Fruit fly (Drosophila melanogaster) whole organism, wandering third instar larva: ENCODE results near the gene CG1074.

Experiments
- Abd-B ChIP-seq: fragments of >200 bp; optimal IDR thresholded peaks from 2 replicates; lab custom pipeline; 2017; ENCODE audit warnings: missing biosample characterization, missing genetic modification characterization
- CG32264 ChIP-seq: fragments of 200-800 bp; sonication (Bioruptor generic); optimal IDR thresholded peaks from 2 replicates; lab custom pipeline; 2016; ENCODE audit warnings: missing biosample characterization, missing genetic modification characterization
- CG9705 ChIP-seq: fragments of 200-800 bp; sonication (Bioruptor generic); optimal IDR thresholded peaks from 2 replicates; lab custom pipeline; 2018; ENCODE audit warnings: missing biosample characterization, mild to moderate bottlenecking, missing genetic modification characterization
- Dfd ChIP-seq: fragments of >200 bp; optimal IDR thresholded peaks from 2 replicates; lab custom pipeline; 2017; ENCODE audit warnings: missing biosample characterization, missing genetic modification characterization
- Dif ChIP-seq: fragments of 200-275, 200-300 bp; sonication (Bioruptor generic); optimal IDR thresholded peaks from 2 replicates; lab custom pipeline; 2018; ENCODE audit warnings: missing biosample characterization, missing genetic modification characterization; ENCODE audit not compliant: partially characterized antibody
- Hr78 ChIP-seq: fragments of >200 bp; optimal IDR thresholded peaks from 2 replicates; lab custom pipeline; 2017; ENCODE audit warnings: missing biosample characterization, missing genetic modification characterization
- Jra ChIP-seq: sonication (Bioruptor generic); optimal IDR thresholded peaks from 2 replicates; lab custom pipeline; 2016; ENCODE audit warnings: missing biosample characterization, missing genetic modification characterization
- Mio ChIP-seq: sonication (Bioruptor generic); optimal IDR thresholded peaks from 2 replicates; lab custom pipeline; 2016; ENCODE audit warnings: missing biosample characterization, missing genetic modification characterization
- Myc ChIP-seq: fragments of >200 bp; optimal IDR thresholded peaks from 2 replicates; lab custom pipeline; 2017
- Rel ChIP-seq, 2 experiments: fragments of 200-800 bp; sonication (Bioruptor generic) in 1 of 2; optimal IDR thresholded peaks; 2 replicates in 1 of 2; 3 replicates in 1 of 2; lab custom pipeline; 2016 to 2019; ENCODE audit warnings: mild to moderate bottlenecking in 2 of 2, missing biosample characterization in 2 of 2, missing genetic modification characterization in 2 of 2, moderate library complexity in 1 of 2
- br ChIP-seq: fragments of 200-800 bp; sonication (Bioruptor generic); optimal IDR thresholded peaks from 2 replicates; lab custom pipeline; 2016; ENCODE audit warnings: missing biosample characterization, missing genetic modification characterization
- dl ChIP-seq, 2 experiments: fragments of 175-275, 200-275 bp in 1 of 2; fragments of 200-275 bp in 1 of 2; sonication (Bioruptor generic); optimal IDR thresholded peaks; lab custom pipeline; 2018; ENCODE audit warnings: mild to moderate bottlenecking in 2 of 2, missing biosample characterization in 2 of 2, missing genetic modification characterization in 2 of 2, moderate library complexity in 2 of 2; ENCODE audit not compliant: partially characterized antibody in 2 of 2, insufficient read depth in 1 of 2
- dmrt93B ChIP-seq: fragments of 200-800 bp; sonication (Bioruptor generic); optimal IDR thresholded peaks from 2 replicates; lab custom pipeline; 2018; ENCODE audit warnings: missing biosample characterization, mild to moderate bottlenecking, missing genetic modification characterization
- foxo ChIP-seq, 2 experiments: fragments of 200-800 bp; sonication (Bioruptor generic); optimal IDR thresholded peaks; 2 replicates in 1 of 2; 3 replicates in 1 of 2; lab custom pipeline; 2016 to 2017; ENCODE audit warnings: missing biosample characterization in 2 of 2, missing genetic modification characterization in 2 of 2
- fru ChIP-seq: fragments of 200-800 bp; sonication (Bioruptor generic); optimal IDR thresholded peaks from 3 replicates; lab custom pipeline; 2016; ENCODE audit warnings: missing biosample characterization, mild to moderate bottlenecking, missing genetic modification characterization
- jim ChIP-seq: fragments of 175-275, 200-325 bp; sonication (Bioruptor generic); optimal IDR thresholded peaks from 2 replicates; lab custom pipeline; 2016; ENCODE audit warnings: missing biosample characterization, mild to moderate bottlenecking, missing genetic modification characterization
- rgr ChIP-seq: fragments of 200-800 bp; sonication (Bioruptor generic); optimal IDR thresholded peaks from 3 replicates; lab custom pipeline; 2016; ENCODE audit warnings: missing biosample characterization, mild to moderate bottlenecking, missing genetic modification characterization
- sage ChIP-seq: fragments of 200-800 bp; sonication (Bioruptor generic); optimal IDR thresholded peaks from 2 replicates; lab custom pipeline; 2016; ENCODE audit warnings: missing biosample characterization, mild to moderate bottlenecking, missing genetic modification characterization
- usp ChIP-seq: fragments of >200 bp; optimal IDR thresholded peaks from 2 replicates; lab custom pipeline; 2017; ENCODE audit warnings: missing biosample characterization, missing genetic modification characterization

CG1074 gene

dm6 chr3R:4484999-4485398 is 51.2 kb downstream of the CG1074 start, which contains the start of gene Fip1:
Gene Fip1, plus strand, starts transcription at chr3R:4485008.
- no peak for TF ChIP-seq dmrt93B
- no peak for TF ChIP-seq CG32264 (GFP tag; lab: Kevin White, UChicago)
- no peak for TF ChIP-seq Rel (GFP tag; optimal IDR thresholded peaks at IDR 0.05; lab: Kevin White, UChicago)
- TF ChIP-seq Rel (tag; optimal IDR thresholded peaks at IDR 0.05; lab: Kevin White, UChicago) = no peak
- TF ChIP-seq Dfd (GFP tag; lab: Kevin White, UChicago) = no peak
- no peak for TF ChIP-seq CG9705 (GFP tag; lab: Kevin White, UChicago)
- no peak for TF ChIP-seq br (GFP tag; lab: Kevin White, UChicago)
- TF ChIP-seq dl (GFP tag; optimal IDR thresholded peaks at IDR 0.05; lab: Kevin White, UChicago; ENCODE audit: insufficient read depth in 1 of 2, partially characterized antibody in 2 of 2) = no peak
- TF ChIP-seq foxo (GFP tag; optimal IDR thresholded peaks at IDR 0.05; lab: Kevin White, UChicago) = no peak
- no peak for TF ChIP-seq fru (GFP tag; lab: Kevin White, UChicago)
- no peak for TF ChIP-seq usp (GFP tag; lab: Kevin White, UChicago)
- no peak for TF ChIP-seq Myc
- no peak for TF ChIP-seq Abd-B (GFP tag; lab: Kevin White, UChicago)
- TF ChIP-seq jim (GFP tag; lab: Kevin White, UChicago) = no peak
- no peak for TF ChIP-seq rgr (GFP tag; lab: Kevin White, UChicago)
- no peak for TF ChIP-seq Hr78 (GFP tag; lab: Kevin White, UChicago)
- no peak for TF ChIP-seq Dif (GFP tag; lab: Kevin White, UChicago)
- no peak for TF ChIP-seq sage (GFP tag; lab: Kevin White, UChicago)
- TF ChIP-seq Mio (GFP tag; lab: Kevin White, UChicago) = no peak
- TF ChIP-seq Jra (GFP tag; lab: Kevin White, UChicago) = no peak
- TF ChIP-seq, all 38 proteins: peak for 0
